Fruit fly (Drosophila melanogaster): ENCODE measurements around the gene CG12991.
A peak's percentile ranks its signal among the peaks of the same experiment; 100 is the strongest.

CG12991 gene

dm6 chrX:17582650-17583049, 3.0 kb downstream of the CG12991 start (continued):
- no peak for TF ChIP-seq CG12744 (GFP tag; optimal IDR thresholded peaks at IDR 0.05)
- TF ChIP-seq CG11456 (GFP tag; IDR thresholded peaks at IDR 0.05): 0 out of 3 replicates have a peak, but pooled peaks have one; percentile 48
- TF ChIP-seq CG1233 (GFP tag; optimal IDR thresholded peaks at IDR 0.05): peak; percentile 50
- no peak for TF ChIP-seq Dip3 (GFP tag; optimal IDR thresholded peaks at IDR 0.05)
- TF ChIP-seq Dbx (GFP tag; IDR thresholded peaks at IDR 0.05): 0 out of 3 replicates have a peak, but pooled peaks have one; percentile 15
- no peak for TF ChIP-seq CG17361 (GFP tag; IDR thresholded peaks at IDR 0.05)
- no peak for TF ChIP-seq E2f2 (GFP tag; IDR thresholded peaks at IDR 0.05)
- no peak for TF ChIP-seq NFAT (GFP tag; IDR thresholded peaks at IDR 0.05)
- peak; percentile 39 for TF ChIP-seq CG12236 (GFP tag; optimal IDR thresholded peaks at IDR 0.05)
- no peak for TF ChIP-seq CG14441 (GFP tag; IDR thresholded peaks at IDR 0.05)
- TF ChIP-seq CG7928 (GFP tag; optimal IDR thresholded peaks at IDR 0.05): no peak
- TF ChIP-seq CG7372 (GFP tag; IDR thresholded peaks at IDR 0.05): no peak
- TF ChIP-seq PHDP (tag; optimal IDR thresholded peaks at IDR 0.05): peak; percentile 41
- no peak for TF ChIP-seq vvl (GFP tag; IDR thresholded peaks at IDR 0.05)
- TF ChIP-seq ssp (GFP tag; IDR thresholded peaks at IDR 0.05): no peak
- no peak for TF ChIP-seq NC2α (GFP tag; optimal IDR thresholded peaks at IDR 0.05)
- TF ChIP-seq CG17186 (GFP tag; optimal IDR thresholded peaks at IDR 0.05): no peak
- no peak for TF ChIP-seq abd-A (tag; optimal IDR thresholded peaks at IDR 0.05)
- peak; percentile 70 for TF ChIP-seq caup (GFP tag; optimal IDR thresholded peaks at IDR 0.05; ENCODE audit: severe bottlenecking)
- no peak for TF ChIP-seq CG7745 (tag; optimal IDR thresholded peaks at IDR 0.05)
- TF ChIP-seq CG8388 (GFP tag; optimal IDR thresholded peaks at IDR 0.05): peak; percentile 10
- TF ChIP-seq sima (GFP tag; optimal IDR thresholded peaks at IDR 0.05): no peak
- peak; percentile 48 for TF ChIP-seq CG15269 (tag; optimal IDR thresholded peaks at IDR 0.05)
- TF ChIP-seq CG1602 (GFP tag; optimal IDR thresholded peaks at IDR 0.05): no peak
- no peak for TF ChIP-seq CG2199 (GFP tag; IDR thresholded peaks at IDR 0.05)
- TF ChIP-seq CG3163 (GFP tag; optimal IDR thresholded peaks at IDR 0.05): no peak
- TF ChIP-seq CG4424 (GFP tag; optimal IDR thresholded peaks at IDR 0.05): no peak
- no peak for TF ChIP-seq gsb (GFP tag; IDR thresholded peaks at IDR 0.05)
- no peak for TF ChIP-seq Scr (GFP tag; IDR thresholded peaks at IDR 0.05; ENCODE audit: partially characterized antibody)
- TF ChIP-seq Fer2 (tag; optimal IDR thresholded peaks at IDR 0.05): peak; percentile 20
- TF ChIP-seq D19B (GFP tag; optimal IDR thresholded peaks at IDR 0.05): no peak
- TF ChIP-seq grn (GFP tag; optimal IDR thresholded peaks at IDR 0.05): no peak
- no peak for TF ChIP-seq CG7963 (GFP tag; IDR thresholded peaks at IDR 0.05; ENCODE audit: partially characterized antibody)
- peak; percentile 25 for TF ChIP-seq fd3F (GFP tag; optimal IDR thresholded peaks at IDR 0.05)
- peak; percentile 17 for TF ChIP-seq run (tag; optimal IDR thresholded peaks at IDR 0.05)
- no peak for TF ChIP-seq CG1832 (GFP tag; optimal IDR thresholded peaks at IDR 0.05)
- no peak for TF ChIP-seq disco-r (GFP tag; optimal IDR thresholded peaks at IDR 0.05)
- no peak for TF ChIP-seq Bgb (GFP tag; IDR thresholded peaks at IDR 0.05; ENCODE audit: partially characterized antibody)
- no peak for TF ChIP-seq dm (GFP tag; optimal IDR thresholded peaks at IDR 0.05)
- TF ChIP-seq CG13624 (GFP tag; optimal IDR thresholded peaks at IDR 0.05): no peak
- TF ChIP-seq CG4404 (GFP tag; IDR thresholded peaks at IDR 0.05): no peak
- no peak for TF ChIP-seq CG30403 (GFP tag; optimal IDR thresholded peaks at IDR 0.05)
- TF ChIP-seq jigr1 (GFP tag; IDR thresholded peaks at IDR 0.05): no peak
- peak; percentile 40 for TF ChIP-seq CG12659 (GFP tag; optimal IDR thresholded peaks at IDR 0.05)
- TF ChIP-seq Drgx (GFP tag; IDR thresholded peaks at IDR 0.05): no peak
- TF ChIP-seq ac (GFP tag; optimal IDR thresholded peaks at IDR 0.05): no peak
- TF ChIP-seq cato (GFP tag; optimal IDR thresholded peaks at IDR 0.05; ENCODE audit: borderline replicate concordance): no peak
- TF ChIP-seq danr (GFP tag; IDR thresholded peaks at IDR 0.05): no peak
- no peak for TF ChIP-seq salm (tag; optimal IDR thresholded peaks at IDR 0.05)
- TF ChIP-seq fd96Cb (tag; optimal IDR thresholded peaks at IDR 0.05): no peak
- TF ChIP-seq CG2129 (GFP tag; IDR thresholded peaks at IDR 0.05; ENCODE audit: partially characterized antibody): no peak
- TF ChIP-seq her (GFP tag; optimal IDR thresholded peaks at IDR 0.05): peak; percentile 33

All from whole organism, embryonic.